Worm (Caenorhabditis elegans) whole organism, young adult: ENCODE results near the gene W09B6.4.

Experiments used
- C17E4.6 ChIP-seq: fragments of 200-800 bp; sonication (Bioruptor generic); IDR thresholded peaks from 2 replicates; pipeline ENCODE4 v1.3.6; 2022; ENCODE audit warnings: missing genetic modification reagents, missing genetic modification characterization, missing compliant biosample characterization
- F57C9.4 ChIP-seq: sonication (generic microtip); optimal IDR thresholded peaks from 2 replicates; lab custom pipeline; 2017; ENCODE audit warnings: mild to moderate bottlenecking, missing genetic modification characterization, missing compliant biosample characterization
- die-1 ChIP-seq: sonication (generic microtip); optimal IDR thresholded peaks from 2 replicates; lab custom pipeline; 2016; ENCODE audit warnings: missing genotype, mild to moderate bottlenecking, missing genetic modification characterization, missing compliant biosample characterization
- efl-1 ChIP-seq: fragments of 150-350 bp; optimal IDR thresholded peaks from 2 replicates; lab custom pipeline; 2014; ENCODE audit warnings: missing biosample characterization, missing genetic modification reagents, missing genetic modification characterization
- let-526 ChIP-seq: fragments of 200-800 bp; sonication (Bioruptor generic); IDR thresholded peaks from 2 replicates; pipeline ENCODE4 v1.3.6; 2022; ENCODE audit warnings: missing genetic modification reagents, missing genetic modification characterization, missing compliant biosample characterization
- lin-35 ChIP-seq, 3 experiments: fragments of 150-350 bp in 2 of 3; sonication (generic microtip) in 1 of 3; optimal IDR thresholded peaks; 2 replicates each; lab custom pipeline; 2014 to 2018; ENCODE audit warnings: missing biosample characterization in 3 of 3, missing genetic modification characterization in 3 of 3, missing genetic modification reagents in 3 of 3
- pha-4 ChIP-seq: fragments of 150-350 bp; sonication (generic microtip); optimal IDR thresholded peaks from 2 replicates; lab custom pipeline; 2014; ENCODE audit warnings: missing biosample characterization, missing genetic modification reagents, missing genetic modification characterization
- rpc-1 ChIP-seq, 2 experiments: fragments of 150-350 bp in 1 of 2; sonication (generic microtip) in 1 of 2; optimal IDR thresholded peaks; 2 replicates each; lab custom pipeline; 2014 to 2018; ENCODE audit warnings: missing biosample characterization in 1 of 2, missing genetic modification characterization in 1 of 2, missing genetic modification reagents in 1 of 2, missing genotype in 1 of 2
- sea-2 ChIP-seq: fragments of 200-800 bp; sonication (Bioruptor generic); IDR thresholded peaks from 2 replicates; pipeline ENCODE4 v1.3.6; 2022; ENCODE audit warnings: missing genetic modification characterization, missing compliant biosample characterization
- snpc-1.1 ChIP-seq: sonication (generic microtip); optimal IDR thresholded peaks from 2 replicates; lab custom pipeline; 2017; ENCODE audit warnings: missing genetic modification characterization, mild to moderate bottlenecking, missing compliant biosample characterization, antibody characterized with exemption, moderate library complexity, missing genotype, missing genetic modification reagents; ENCODE audit not compliant: insufficient read depth
- unc-130 ChIP-seq: sonication (generic microtip); optimal IDR thresholded peaks from 2 replicates; lab custom pipeline; 2016; ENCODE audit warnings: missing genetic modification reagents, missing genetic modification characterization, missing compliant biosample characterization
- ztf-25 ChIP-seq: fragments of 200-800 bp; sonication (Bioruptor generic); IDR thresholded peaks from 2 replicates; pipeline ENCODE4 v1.3.6; 2022; ENCODE audit warnings: missing genetic modification reagents, missing genetic modification characterization, missing compliant biosample characterization
- ztf-26 ChIP-seq: sonication (generic microtip); optimal IDR thresholded peaks from 2 replicates; lab custom pipeline; 2017; ENCODE audit warnings: missing genetic modification characterization, missing compliant biosample characterization

DNA sequence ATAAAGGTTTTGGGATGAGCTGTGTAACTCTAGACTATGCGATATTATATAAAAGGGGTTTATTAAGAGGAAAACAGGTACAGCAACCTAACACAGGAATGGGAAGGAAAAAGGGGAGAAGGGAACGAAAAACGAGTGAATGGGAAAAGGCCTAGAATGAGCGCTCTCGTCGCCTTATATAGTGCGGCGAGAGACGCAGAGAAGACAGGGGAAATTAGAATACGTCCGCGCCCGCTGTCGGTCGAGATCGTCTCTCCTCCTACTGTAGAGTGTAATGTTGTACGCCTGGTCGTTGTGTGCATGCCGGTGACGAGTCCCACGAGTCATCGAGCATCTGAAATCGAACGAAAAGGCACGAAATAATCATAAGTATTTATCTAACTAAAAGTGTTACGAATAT is 12.7 kb upstream of the W09B6.4 start:
- TF ChIP-seq efl-1 (GFP tag; lab: Kevin White, UChicago) (peak; percentile 23), die-1 (no peak), rpc-1 (optimal IDR thresholded peaks at IDR 0.05; lab: Kevin White, UChicago) (no peak), rpc-1 (tag; optimal IDR thresholded peaks at IDR 0.05; lab: Kevin White, UChicago) (no peak), unc-130 (GFP tag; lab: Kevin White, UChicago) (no peak), lin-35 (GFP tag; optimal IDR thresholded peaks at IDR 0.05; lab: Kevin White, UChicago) (no peak), snpc-1.1 (no peak), ztf-26 (tag; lab: Kevin White, UChicago) (no peak), let-526 (GFP tag; lab: Robert Waterston, UW) (no peak), ztf-25 (GFP tag; lab: Robert Waterston, UW) (no peak), sea-2 (GFP tag; lab: Robert Waterston, UW) (no peak), pha-4 (tag; lab: Kevin White, UChicago) (no peak), F57C9.4 (tag; lab: Kevin White, UChicago) (no peak), C17E4.6 (GFP tag; lab: Robert Waterston, UW) (no peak)
